Fruit fly (Drosophila melanogaster) whole organism, embryonic: ENCODE measurements around the gene Tfb4.
A peak's percentile ranks its signal among the peaks of the same experiment; 100 is the strongest.

Source experiments
- Bdp1 ChIP-seq: fragments of 200-800 bp; sonication (Bioruptor generic); optimal IDR thresholded peaks from 3 replicates; lab custom pipeline; 2016; ENCODE audit warnings: missing biosample characterization, missing genetic modification characterization
- CG10274 ChIP-seq: fragments of 200-800 bp; sonication (Bioruptor generic); optimal IDR thresholded peaks from 3 replicates; lab custom pipeline; 2017; ENCODE audit warnings: missing biosample characterization, mild to moderate bottlenecking, missing genetic modification characterization
- CG10543 ChIP-seq: fragments of 200-800 bp; sonication (Bioruptor generic); optimal IDR thresholded peaks from 3 replicates; lab custom pipeline; 2017; ENCODE audit warnings: missing biosample characterization, mild to moderate bottlenecking, missing genetic modification characterization, moderate library complexity
- CG13424 ChIP-seq: fragments of 200-800 bp; sonication (Bioruptor generic); optimal IDR thresholded peaks from 2 replicates; lab custom pipeline; 2019; ENCODE audit warnings: missing biosample characterization, mild to moderate bottlenecking, missing genetic modification characterization, moderate library complexity
- CG14014 ChIP-seq: fragments of 200-800 bp; sonication (Bioruptor generic); IDR thresholded peaks from 2 replicates; pipeline ENCODE4 v1.3.6; 2022; ENCODE audit warnings: missing biosample characterization, missing genetic modification characterization
- CG14667 ChIP-seq: fragments of 200-800 bp; sonication (Bioruptor generic); IDR thresholded peaks from 2 replicates; pipeline ENCODE4 v1.3.6; 2022; ENCODE audit warnings: missing biosample characterization, missing genetic modification characterization
- CG14710 ChIP-seq: fragments of 200-800 bp; sonication (Bioruptor generic); optimal IDR thresholded peaks from 3 replicates; lab custom pipeline; 2019; ENCODE audit warnings: missing biosample characterization, mild to moderate bottlenecking, missing genetic modification characterization, moderate library complexity
- CG15011 ChIP-seq: fragments of 200-800 bp; sonication (Bioruptor generic); optimal IDR thresholded peaks from 3 replicates; lab custom pipeline; 2018; ENCODE audit warnings: missing biosample characterization, mild to moderate bottlenecking, missing genetic modification characterization
- CG16813 ChIP-seq: fragments of 200-800 bp; sonication (Bioruptor generic); IDR thresholded peaks from 3 replicates; pipeline ENCODE4 v1.3.6; 2022; ENCODE audit warnings: missing biosample characterization, missing genetic modification characterization; ENCODE audit not compliant: partially characterized antibody
- CG16815 ChIP-seq: fragments of 200-800 bp; sonication (Bioruptor generic); optimal IDR thresholded peaks from 3 replicates; lab custom pipeline; 2017; ENCODE audit warnings: missing biosample characterization, mild to moderate bottlenecking, missing genetic modification characterization
- CG18011 ChIP-seq: fragments of 200-800 bp; sonication (Bioruptor generic); optimal IDR thresholded peaks from 2 replicates; lab custom pipeline; 2017; ENCODE audit warnings: missing biosample characterization, missing genetic modification characterization, mild to moderate bottlenecking, moderate library complexity, missing genotype
- CG18476 ChIP-seq: fragments of 200-800 bp; sonication (Bioruptor generic); optimal IDR thresholded peaks from 2 replicates; lab custom pipeline; 2016; ENCODE audit warnings: missing biosample characterization, mild to moderate bottlenecking, missing genetic modification characterization
- CG3065 ChIP-seq: fragments of 200-800 bp; sonication (Bioruptor generic); optimal IDR thresholded peaks from 2 replicates; lab custom pipeline; 2016; ENCODE audit warnings: missing biosample characterization, missing genetic modification characterization
- CG3726 ChIP-seq: fragments of 200-800 bp; sonication (Bioruptor generic); IDR thresholded peaks from 3 replicates; pipeline ENCODE4, ENCODE4 v1.3.6; 2022; ENCODE audit warnings: missing biosample characterization, missing genetic modification characterization
- CG43689 ChIP-seq: fragments of 200-800 bp; sonication (Bioruptor generic); IDR thresholded peaks from 2 replicates; pipeline ENCODE4 v1.3.6; 2022; ENCODE audit warnings: missing biosample characterization, missing genetic modification characterization
- CG4617 ChIP-seq: fragments of 200-800 bp; sonication (Bioruptor generic); optimal IDR thresholded peaks from 3 replicates; lab custom pipeline; 2016; ENCODE audit warnings: missing biosample characterization, missing genetic modification characterization, borderline replicate concordance
- CG7786 ChIP-seq: fragments of 200-800 bp; sonication (Bioruptor generic); optimal IDR thresholded peaks from 2 replicates; lab custom pipeline; 2016; ENCODE audit warnings: missing biosample characterization, missing genetic modification characterization
- CG7839 ChIP-seq: fragments of 200-800 bp; sonication (Bioruptor generic); optimal IDR thresholded peaks from 3 replicates; lab custom pipeline; 2018; ENCODE audit warnings: missing biosample characterization, mild to moderate bottlenecking, missing genetic modification characterization, moderate library complexity
- CG9797 ChIP-seq: fragments of 200-800 bp; sonication (Bioruptor generic); optimal IDR thresholded peaks from 3 replicates; lab custom pipeline; 2018; ENCODE audit warnings: missing biosample characterization, mild to moderate bottlenecking, missing genetic modification characterization
- CG9876 ChIP-seq: fragments of 200-800 bp; sonication (Bioruptor generic); optimal IDR thresholded peaks from 2 replicates; lab custom pipeline; 2016; ENCODE audit warnings: missing biosample characterization, missing genetic modification characterization
- CHES-1-like ChIP-seq: fragments of 200-800 bp; sonication (Bioruptor generic); optimal IDR thresholded peaks from 2 replicates; lab custom pipeline; 2016; ENCODE audit warnings: missing biosample characterization, missing genetic modification characterization
- CrebB ChIP-seq: fragments of 200-800 bp; sonication (Bioruptor generic); optimal IDR thresholded peaks from 3 replicates; lab custom pipeline; 2018; ENCODE audit warnings: missing biosample characterization, mild to moderate bottlenecking, missing genetic modification characterization
- Doc2 ChIP-seq: fragments of 200-800 bp; sonication (Bioruptor generic); IDR thresholded peaks from 2 replicates; pipeline ENCODE4 v1.3.6; 2022; ENCODE audit warnings: missing biosample characterization, missing genetic modification characterization
- HHEX ChIP-seq: fragments of 200-800 bp; sonication (Bioruptor generic); optimal IDR thresholded peaks from 3 replicates; lab custom pipeline; 2017; ENCODE audit warnings: missing biosample characterization, mild to moderate bottlenecking, missing genetic modification characterization, missing genetic modification reagents
- HLH4C ChIP-seq: fragments of 200-800 bp; sonication (Bioruptor generic); IDR thresholded peaks from 3 replicates; pipeline ENCODE4 v1.3.6; 2022; ENCODE audit warnings: missing biosample characterization, missing genetic modification characterization; ENCODE audit not compliant: partially characterized antibody
- Meics ChIP-seq: fragments of 200-800 bp; sonication (Bioruptor generic); optimal IDR thresholded peaks from 2 replicates; lab custom pipeline; 2017; ENCODE audit warnings: missing biosample characterization, mild to moderate bottlenecking, missing genetic modification characterization
- Mes4 ChIP-seq: fragments of 200-800 bp; sonication (Bioruptor generic); optimal IDR thresholded peaks from 2 replicates; lab custom pipeline; 2016; ENCODE audit warnings: missing biosample characterization, missing genetic modification characterization
- Mrtf ChIP-seq: fragments of 200-800 bp; sonication (Bioruptor generic); IDR thresholded peaks from 3 replicates; pipeline ENCODE4 v1.3.6; 2022; ENCODE audit warnings: missing biosample characterization, missing genetic modification characterization
- Oli ChIP-seq: fragments of 200-800 bp; sonication (Bioruptor generic); optimal IDR thresholded peaks from 2 replicates; lab custom pipeline; 2018; ENCODE audit warnings: missing biosample characterization, mild to moderate bottlenecking, missing genetic modification characterization, moderate library complexity
- Sin3A ChIP-seq: fragments of >200 bp; optimal IDR thresholded peaks from 2 replicates; lab custom pipeline; 2018
- Six4 ChIP-seq: fragments of 200-800 bp; sonication (Bioruptor generic); optimal IDR thresholded peaks from 2 replicates; lab custom pipeline; 2016; ENCODE audit warnings: missing biosample characterization, missing genetic modification characterization
- amos ChIP-seq: fragments of 200-800 bp; sonication (Bioruptor generic); IDR thresholded peaks from 2 replicates; pipeline ENCODE4 v1.3.6; 2022; ENCODE audit warnings: missing biosample characterization, missing genetic modification characterization; ENCODE audit not compliant: partially characterized antibody
- ase ChIP-seq: fragments of 200-800 bp; sonication (Bioruptor generic); IDR thresholded peaks from 3 replicates; pipeline ENCODE4 v1.3.6; 2022; ENCODE audit warnings: missing biosample characterization, missing genetic modification characterization
- ash1 ChIP-seq: fragments of 200-800 bp; sonication (Bioruptor generic); optimal IDR thresholded peaks from 2 replicates; lab custom pipeline; 2018; ENCODE audit warnings: missing biosample characterization, mild to moderate bottlenecking, missing genetic modification characterization
- bbx ChIP-seq: fragments of 200-800 bp; sonication (Bioruptor generic); IDR thresholded peaks from 2 replicates; pipeline ENCODE4 v1.3.6; 2022; ENCODE audit warnings: missing biosample characterization, missing genetic modification characterization; ENCODE audit not compliant: partially characterized antibody
- crol ChIP-seq: fragments of 200-800 bp; sonication (Bioruptor generic); IDR thresholded peaks from 2 replicates; pipeline ENCODE4 v1.3.6; 2022; ENCODE audit warnings: missing biosample characterization, missing genetic modification characterization
- disco-r ChIP-seq: fragments of 200-800 bp; sonication (Bioruptor generic); optimal IDR thresholded peaks from 2 replicates; lab custom pipeline; 2016; ENCODE audit warnings: missing biosample characterization, missing genetic modification characterization
- fd3F ChIP-seq: fragments of 200-800 bp; sonication (Bioruptor generic); optimal IDR thresholded peaks from 2 replicates; lab custom pipeline; 2018; ENCODE audit warnings: missing biosample characterization, mild to moderate bottlenecking, missing genetic modification characterization, moderate library complexity
- gro ChIP-seq: fragments of 200-800 bp; sonication (Bioruptor generic); optimal IDR thresholded peaks from 2 replicates; lab custom pipeline; 2016; ENCODE audit warnings: missing biosample characterization, missing genetic modification characterization
- ham ChIP-seq: fragments of 200-800 bp; sonication (Bioruptor generic); IDR thresholded peaks from 2 replicates; pipeline ENCODE4 v1.3.6; 2022; ENCODE audit warnings: missing biosample characterization, missing genetic modification characterization
- kay ChIP-seq: fragments of 200-800 bp; sonication (Bioruptor generic); optimal IDR thresholded peaks from 2 replicates; lab custom pipeline; 2016; ENCODE audit warnings: missing biosample characterization, missing genetic modification characterization
- luna ChIP-seq: fragments of 200-800 bp; sonication (Bioruptor generic); optimal IDR thresholded peaks from 2 replicates; lab custom pipeline; 2016; ENCODE audit warnings: missing biosample characterization, missing genetic modification characterization
- nmo ChIP-seq: fragments of 200-800 bp; sonication (Bioruptor generic); optimal IDR thresholded peaks from 2 replicates; lab custom pipeline; 2018; ENCODE audit warnings: missing biosample characterization, mild to moderate bottlenecking, missing genetic modification characterization, moderate library complexity
- nom ChIP-seq: fragments of 200-800 bp; sonication (Bioruptor generic); optimal IDR thresholded peaks from 2 replicates; lab custom pipeline; 2017; ENCODE audit warnings: missing biosample characterization, missing genetic modification characterization, mild to moderate bottlenecking, moderate library complexity, missing genetic modification reagents
- pb ChIP-seq: fragments of 200-800 bp; sonication (Bioruptor generic); optimal IDR thresholded peaks from 3 replicates; lab custom pipeline; 2016; ENCODE audit warnings: missing biosample characterization, missing genetic modification characterization
- pzg ChIP-seq: fragments of 200-800 bp; sonication (Bioruptor generic); optimal IDR thresholded peaks from 3 replicates; lab custom pipeline; 2018; ENCODE audit warnings: missing biosample characterization, mild to moderate bottlenecking, missing genetic modification characterization, moderate library complexity
- stc ChIP-seq: fragments of 200-800 bp; sonication (Bioruptor generic); IDR thresholded peaks from 2 replicates; pipeline ENCODE4 v1.3.6; 2022; ENCODE audit warnings: missing biosample characterization, missing genetic modification characterization
- ttk ChIP-seq: fragments of 200-800 bp; sonication (Bioruptor generic); IDR thresholded peaks from 2 replicates; pipeline ENCODE4 v2.1.2; 2022; ENCODE audit warnings: missing biosample characterization, missing genetic modification characterization
- unc-4 ChIP-seq: fragments of 200-800 bp; sonication (Bioruptor generic); IDR thresholded peaks from 2 replicates; pipeline ENCODE4 v1.3.6; 2022; ENCODE audit warnings: missing biosample characterization, missing genetic modification characterization; ENCODE audit not compliant: partially characterized antibody
- vfl ChIP-seq: fragments of 200-800 bp; sonication (Bioruptor generic); optimal IDR thresholded peaks from 2 replicates; lab custom pipeline; 2016; ENCODE audit warnings: missing biosample characterization, missing genetic modification characterization
- wek ChIP-seq: fragments of 200-800 bp; sonication (Bioruptor generic); optimal IDR thresholded peaks from 3 replicates; lab custom pipeline; 2018; ENCODE audit warnings: missing biosample characterization, mild to moderate bottlenecking, missing genetic modification characterization, moderate library complexity
- zf30C ChIP-seq: fragments of 200-800 bp; sonication (Bioruptor generic); optimal IDR thresholded peaks from 3 replicates; lab custom pipeline; 2018; ENCODE audit warnings: missing biosample characterization, mild to moderate bottlenecking, missing genetic modification characterization

Gene Tfb4

dm6 chr2L:1177522-1177921, 27.0 kb upstream of the Tfb4 start, which contains the start of gene CG4896 (continued):
- TF ChIP-seq CG9876 (GFP tag; lab: Kevin White, UChicago) (no peak), CG16815 (GFP tag; lab: Kevin White, UChicago) (no peak), ase (GFP tag; lab: Robert Waterston, UW) (no peak), CG14014 (GFP tag; lab: Robert Waterston, UW) (no peak), HLH4C (GFP tag; lab: Robert Waterston, UW) (peak; percentile 66), CG14667 (GFP tag; lab: Robert Waterston, UW) (no peak), CG7839 (no peak), CG10274 (GFP tag; lab: Kevin White, UChicago) (no peak), Meics (GFP tag; lab: Kevin White, UChicago) (no peak), CG18011 (GFP tag; lab: Kevin White, UChicago) (no peak), wek (GFP tag; lab: Kevin White, UChicago) (no peak), fd3F (GFP tag; lab: Kevin White, UChicago) (no peak), CG9797 (peak; percentile 14), vfl (GFP tag; lab: Kevin White, UChicago) (no peak), CrebB (tag; lab: Kevin White, UChicago) (no peak), Doc2 (GFP tag; lab: Robert Waterston, UW) (no peak), pb (GFP tag; lab: Kevin White, UChicago) (no peak), CG10543 (GFP tag; lab: Kevin White, UChicago) (no peak), nmo (GFP tag; lab: Kevin White, UChicago) (no peak), kay (GFP tag; lab: Kevin White, UChicago) (no peak), Mrtf (no peak), CG43689 (GFP tag; lab: Robert Waterston, UW) (no peak), disco-r (no peak), Mes4 (GFP tag; lab: Kevin White, UChicago) (no peak), CG7786 (GFP tag; lab: Kevin White, UChicago) (peak; percentile 4), CG15011 (GFP tag; lab: Kevin White, UChicago) (no peak), Six4 (GFP tag; lab: Kevin White, UChicago) (no peak), CG14710 (tag; lab: Kevin White, UChicago) (peak; percentile 25), Bdp1 (GFP tag; lab: Kevin White, UChicago) (no peak), zf30C (GFP tag; lab: Kevin White, UChicago) (no peak), nom (GFP tag; lab: Kevin White, UChicago) (no peak), ttk (GFP tag; lab: Robert Waterston, UW) (no peak), stc (GFP tag; lab: Robert Waterston, UW) (no peak), HHEX (no peak), Oli (tag; lab: Kevin White, UChicago) (no peak), luna (GFP tag; lab: Kevin White, UChicago) (peak; percentile 6), CG13424 (tag; lab: Kevin White, UChicago) (no peak), crol (GFP tag; lab: Robert Waterston, UW) (no peak), ash1 (GFP tag; lab: Kevin White, UChicago) (no peak), Sin3A (peak; percentile 29), unc-4 (GFP tag; lab: Robert Waterston, UW) (peak; percentile 65), bbx (peak; percentile 82), ham (GFP tag; lab: Robert Waterston, UW) (no peak), CHES-1-like (GFP tag; lab: Kevin White, UChicago) (no peak), CG3726 (no peak), amos (peak; percentile 70), pzg (GFP tag; lab: Kevin White, UChicago) (peak; percentile 81), CG16813 (GFP tag; lab: Robert Waterston, UW) (peak; percentile 55; the same call in 2 of the 3 replicates), CG18476 (no peak), CG3065 (GFP tag; lab: Kevin White, UChicago) (no peak), CG4617 (GFP tag; lab: Kevin White, UChicago) (peak; percentile 80), gro (peak; percentile 21)
